Worm (Caenorhabditis elegans) whole organism, mixed stage, embryonic: ENCODE measurements around the gene feh-1.

ENCODE experiments used
- blmp-1 ChIP-seq: fragments of 150-350 bp; optimal IDR thresholded peaks from 2 replicates; lab custom pipeline; 2014; ENCODE audit warnings: missing biosample characterization, missing genetic modification characterization
- ces-1 ChIP-seq: fragments of 150-350 bp; optimal IDR thresholded peaks from 2 replicates; lab custom pipeline; 2014; ENCODE audit warnings: missing biosample characterization, missing genetic modification reagents, missing genetic modification characterization
- cnd-1 ChIP-seq: fragments of 200-800 bp; sonication (Bioruptor generic); optimal IDR thresholded peaks from 2 replicates; lab custom pipeline; 2018; ENCODE audit warnings: mild to moderate bottlenecking, missing genetic modification characterization, missing compliant biosample characterization
- lin-13 ChIP-seq: fragments of 150-350 bp; optimal IDR thresholded peaks from 2 replicates; lab custom pipeline; 2014; ENCODE audit warnings: missing biosample characterization, missing genetic modification characterization
- lsy-2 ChIP-seq: fragments of 150-350 bp; optimal IDR thresholded peaks from 2 replicates; lab custom pipeline; 2014; ENCODE audit warnings: missing biosample characterization, missing genetic modification characterization
- mab-5 ChIP-seq: fragments of 150-350 bp; optimal IDR thresholded peaks from 2 replicates; lab custom pipeline; 2014; ENCODE audit warnings: missing biosample characterization, missing genetic modification characterization
- nhr-28 ChIP-seq: fragments of 150-350 bp; optimal IDR thresholded peaks from 2 replicates; lab custom pipeline; 2014; ENCODE audit warnings: missing biosample characterization, missing genetic modification characterization
- snpc-4 ChIP-seq: fragments of 150-350 bp; optimal IDR thresholded peaks from 2 replicates; lab custom pipeline; 2014; ENCODE audit warnings: missing biosample characterization, missing genetic modification characterization
- unc-39 ChIP-seq: fragments of 150-350 bp; optimal IDR thresholded peaks from 2 replicates; lab custom pipeline; 2014; ENCODE audit warnings: missing biosample characterization, missing genetic modification characterization
- unc-62 ChIP-seq: fragments of 150-350 bp; optimal IDR thresholded peaks from 2 replicates; lab custom pipeline; 2014; ENCODE audit warnings: missing biosample characterization, missing genetic modification reagents, missing genetic modification characterization
- zip-8 ChIP-seq: fragments of 150-350 bp; optimal IDR thresholded peaks from 2 replicates; lab custom pipeline; 2014; ENCODE audit warnings: missing biosample characterization, missing genetic modification characterization
- ztf-11 ChIP-seq: fragments of 150-350 bp; optimal IDR thresholded peaks from 2 replicates; lab custom pipeline; 2014; ENCODE audit warnings: missing biosample characterization, missing genetic modification characterization

- no peak for TF ChIP-seq blmp-1 (tag; lab: Kevin White, UChicago)
- TF ChIP-seq snpc-4 (tag; lab: Kevin White, UChicago), result no peak
- no peak for TF ChIP-seq unc-62 (GFP tag; lab: Kevin White, UChicago)
- TF ChIP-seq nhr-28 (tag; lab: Kevin White, UChicago), result no peak
- TF ChIP-seq mab-5 (tag; lab: Kevin White, UChicago), result no peak
- no peak for TF ChIP-seq lsy-2 (tag; lab: Kevin White, UChicago)
- no peak for TF ChIP-seq unc-39 (tag; lab: Kevin White, UChicago)
- no peak for TF ChIP-seq cnd-1 (tag; lab: Kevin White, UChicago)
- TF ChIP-seq zip-8 (tag; lab: Kevin White, UChicago), result no peak
- TF ChIP-seq lin-13, result no peak
- TF ChIP-seq ztf-11 (tag; lab: Kevin White, UChicago), result no peak
- TF ChIP-seq ces-1 (GFP tag; lab: Kevin White, UChicago), result no peak
These were observed at the start of gene feh-1 for ce11 chrIII:2549620-2550019.
